Worm (Caenorhabditis elegans) whole organism, late embryonic: ENCODE data around the gene ugt-46.

ENCODE experiments used
- ahr-1 ChIP-seq: sonication (generic microtip); optimal IDR thresholded peaks from 2 replicates; lab custom pipeline; 2016; ENCODE audit warnings: missing genetic modification characterization, missing compliant biosample characterization
- ceh-14 ChIP-seq: sonication (generic microtip); optimal IDR thresholded peaks from 2 replicates; lab custom pipeline; 2016; ENCODE audit warnings: missing genotype, missing genetic modification characterization, missing compliant biosample characterization
- ceh-24 ChIP-seq: sonication (generic microtip); optimal IDR thresholded peaks from 2 replicates; lab custom pipeline; 2016; ENCODE audit warnings: mild to moderate bottlenecking, missing genetic modification characterization, missing compliant biosample characterization
- dve-1 ChIP-seq: sonication (generic microtip); optimal IDR thresholded peaks from 2 replicates; lab custom pipeline; 2017; ENCODE audit warnings: antibody characterized with exemption, mild to moderate bottlenecking, missing genetic modification characterization, missing compliant biosample characterization
- eyg-1 ChIP-seq: sonication (generic microtip); optimal IDR thresholded peaks from 2 replicates; lab custom pipeline; 2016; ENCODE audit warnings: missing genotype, missing genetic modification characterization, missing compliant biosample characterization
- lin-11 ChIP-seq: fragments of 200-800 bp; sonication (Bioruptor generic); optimal IDR thresholded peaks from 2 replicates; lab custom pipeline; 2018; ENCODE audit warnings: mild to moderate bottlenecking, missing genetic modification characterization, missing compliant biosample characterization
- nhr-11 ChIP-seq: fragments of 150-350 bp; optimal IDR thresholded peaks from 2 replicates; lab custom pipeline; 2014; ENCODE audit warnings: missing biosample characterization, missing genetic modification characterization
- nhr-232 ChIP-seq: sonication (generic microtip); optimal IDR thresholded peaks from 2 replicates; lab custom pipeline; 2016; ENCODE audit warnings: missing genetic modification characterization, missing compliant biosample characterization
- npax-4 ChIP-seq: sonication (generic microtip); optimal IDR thresholded peaks from 2 replicates; lab custom pipeline; 2016; ENCODE audit warnings: missing genetic modification characterization, missing compliant biosample characterization
- pqm-1 ChIP-seq: sonication (generic microtip); optimal IDR thresholded peaks from 2 replicates; lab custom pipeline; 2016; ENCODE audit warnings: missing genetic modification characterization, missing compliant biosample characterization
- tbx-7 ChIP-seq: sonication (generic microtip); optimal IDR thresholded peaks from 2 replicates; lab custom pipeline; 2016; ENCODE audit warnings: missing genotype, missing genetic modification characterization, missing compliant biosample characterization
- unc-86 ChIP-seq: sonication (generic microtip); optimal IDR thresholded peaks from 2 replicates; lab custom pipeline; 2016; ENCODE audit warnings: missing genetic modification characterization, missing compliant biosample characterization
- ztf-16 ChIP-seq: sonication (generic microtip); optimal IDR thresholded peaks from 2 replicates; lab custom pipeline; 2017; ENCODE audit warnings: missing genetic modification characterization, missing compliant biosample characterization

DNA sequence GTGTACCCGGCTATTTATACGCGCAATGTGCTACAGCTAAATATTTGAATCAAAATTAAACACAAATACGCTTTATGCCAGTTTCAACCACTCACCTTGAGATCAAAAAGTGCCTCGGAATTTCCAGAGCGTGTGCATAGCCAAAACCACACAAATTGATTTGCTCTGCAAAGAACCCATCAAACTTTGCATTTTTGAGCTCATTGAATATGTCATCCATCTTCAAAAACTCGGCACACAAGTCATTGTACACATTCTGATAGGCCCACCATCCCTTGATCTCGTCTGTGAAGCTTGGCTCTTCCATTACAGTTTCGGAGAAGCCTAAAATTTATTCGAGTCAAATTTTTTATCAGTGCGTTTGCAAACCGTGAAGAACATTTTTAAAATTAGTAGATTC is 703 bp downstream of the ugt-46 start:
- no peak for TF ChIP-seq nhr-11 (tag; lab: Kevin White, UChicago)
- no peak for TF ChIP-seq ahr-1
- no peak for TF ChIP-seq eyg-1 (tag; lab: Kevin White, UChicago)
- TF ChIP-seq pqm-1 (tag; lab: Kevin White, UChicago) = no peak
- no peak for TF ChIP-seq dve-1 (tag; lab: Kevin White, UChicago)
- no peak for TF ChIP-seq ztf-16 (tag; lab: Kevin White, UChicago)
- TF ChIP-seq ceh-14 = no peak
- TF ChIP-seq nhr-232 (tag; lab: Kevin White, UChicago) = no peak
- no peak for TF ChIP-seq ceh-24
- TF ChIP-seq tbx-7 (tag; lab: Kevin White, UChicago) = no peak
- TF ChIP-seq npax-4 (tag; lab: Kevin White, UChicago) = no peak
- no peak for TF ChIP-seq unc-86 (tag; lab: Kevin White, UChicago)
- no peak for TF ChIP-seq lin-11 (tag; lab: Kevin White, UChicago)
